Worm (Caenorhabditis elegans): Measurements from ENCODE around the gene F52E10.2.

F52E10.2 gene

ce11 chrX:16324222-16324621 lies 41.2 kb upstream of the F52E10.2 start:
- TF ChIP-seq nhr-43 (tag; optimal IDR thresholded peaks at IDR 0.05; ENCODE audit: poor library complexity, severe bottlenecking) (peak; percentile 34), nhr-23 (tag; optimal IDR thresholded peaks at IDR 0.05) (peak; percentile 24), pha-4 (tag; optimal IDR thresholded peaks at IDR 0.05) (no peak), nhr-25 (tag; optimal IDR thresholded peaks at IDR 0.05) (peak; percentile 69)

DNA sequence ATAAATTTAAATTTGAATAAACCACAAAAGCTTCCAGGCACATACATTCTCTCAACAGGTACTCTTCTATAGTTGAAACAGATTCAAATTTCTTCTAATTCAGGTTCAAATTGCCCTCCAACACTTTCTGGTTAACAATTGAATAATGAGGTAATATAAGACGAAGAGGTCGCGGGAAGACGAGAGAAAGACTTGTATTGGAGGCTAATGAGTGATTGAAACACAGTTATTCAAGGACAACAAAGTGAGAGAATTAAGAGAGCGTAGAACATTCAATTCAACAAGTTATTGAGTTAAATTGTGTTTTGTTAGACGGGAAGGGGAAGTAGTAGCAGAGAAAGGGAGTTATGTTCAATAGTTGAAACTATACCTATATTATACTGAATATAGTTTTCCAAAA lies 38.9 kb upstream of the F52E10.2 start:
- TF ChIP-seq nhr-25 (tag; optimal IDR thresholded peaks at IDR 0.05) (peak; percentile 52), ceh-16 (tag; optimal IDR thresholded peaks at IDR 0.05) (no peak), daf-12 (tag; optimal IDR thresholded peaks at IDR 0.05) (no peak)

DNA sequence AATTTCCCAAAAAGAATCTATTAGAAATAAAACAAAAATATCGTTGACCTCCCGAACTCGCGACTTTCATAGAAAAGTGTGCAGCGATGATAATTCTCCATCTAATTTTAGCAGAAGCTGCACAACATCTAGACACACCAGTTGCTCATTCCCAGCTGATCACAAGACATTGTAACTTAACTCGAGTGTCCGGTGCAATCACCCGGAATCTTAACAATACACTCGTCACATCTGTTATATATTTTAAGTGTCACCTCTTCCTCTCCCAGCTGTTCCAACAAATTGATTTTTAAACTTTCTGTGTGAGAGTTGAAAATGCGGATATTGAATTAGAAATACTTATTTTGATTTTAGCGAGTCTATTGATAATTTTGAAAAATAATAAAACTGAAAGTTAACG lies 38.3 kb upstream of the F52E10.2 start:
- no peak for TF ChIP-seq elt-1 (tag; optimal IDR thresholded peaks at IDR 0.05)
- TF ChIP-seq elt-2 (tag; optimal IDR thresholded peaks at IDR 0.05) = no peak
- TF ChIP-seq mml-1 (tag; optimal IDR thresholded peaks at IDR 0.05) = no peak
- TF ChIP-seq ceh-16 (tag; optimal IDR thresholded peaks at IDR 0.05) = no peak
- no peak for TF ChIP-seq skn-1 (tag; optimal IDR thresholded peaks at IDR 0.05)
- no peak for TF ChIP-seq nhr-11 (tag; optimal IDR thresholded peaks at IDR 0.05)
- TF ChIP-seq ama-1 (optimal IDR thresholded peaks at IDR 0.05) = no peak
- TF ChIP-seq nhr-23 (tag; optimal IDR thresholded peaks at IDR 0.05) = no peak
- TF ChIP-seq ztf-11 (tag; optimal IDR thresholded peaks at IDR 0.05) = no peak
- TF ChIP-seq fos-1 (tag; optimal IDR thresholded peaks at IDR 0.05) = no peak
- no peak for TF ChIP-seq nhr-77 (tag; optimal IDR thresholded peaks at IDR 0.05)
- no peak for TF ChIP-seq unc-62 (GFP tag; optimal IDR thresholded peaks at IDR 0.05)
- TF ChIP-seq snpc-4 (tag; optimal IDR thresholded peaks at IDR 0.05) = no peak
- TF ChIP-seq ztf-4 (tag; optimal IDR thresholded peaks at IDR 0.05) = no peak
- TF ChIP-seq zag-1 (tag; optimal IDR thresholded peaks at IDR 0.05) = no peak

ce11 chrX:16318248-16318647 lies 35.2 kb upstream of the F52E10.2 start:
- no peak for TF ChIP-seq R02D3.7 (tag; optimal IDR thresholded peaks at IDR 0.05)
- TF ChIP-seq ama-1 (optimal IDR thresholded peaks at IDR 0.05) = no peak
- no peak for TF ChIP-seq fkh-2 (tag; optimal IDR thresholded peaks at IDR 0.05)
- TF ChIP-seq eor-1 (tag; optimal IDR thresholded peaks at IDR 0.05) = no peak
- no peak for TF ChIP-seq unc-62 (GFP tag; optimal IDR thresholded peaks at IDR 0.05)
- TF ChIP-seq nhr-23 (tag; optimal IDR thresholded peaks at IDR 0.05) = no peak
- no peak for TF ChIP-seq ceh-28 (tag; optimal IDR thresholded peaks at IDR 0.05)
- TF ChIP-seq ceh-82 (tag; optimal IDR thresholded peaks at IDR 0.05) = no peak
- no peak for TF ChIP-seq ceh-16 (tag; optimal IDR thresholded peaks at IDR 0.05)
- TF ChIP-seq hmg-11 (tag; optimal IDR thresholded peaks at IDR 0.05) = no peak
- TF ChIP-seq pqm-1 (tag; optimal IDR thresholded peaks at IDR 0.05) = no peak
- TF ChIP-seq nhr-11 (tag; optimal IDR thresholded peaks at IDR 0.05) = no peak
- no peak for TF ChIP-seq aly-2 (tag; optimal IDR thresholded peaks at IDR 0.05)
- TF ChIP-seq sea-2 (GFP tag; optimal IDR thresholded peaks at IDR 0.05) = no peak

ce11 chrX:16317629-16318028 lies 34.6 kb upstream of the F52E10.2 start, which contains the start of gene T01B4.3:
Gene T01B4.3 (minus strand): TSS chrX:16317729.
- TF ChIP-seq egl-5 (tag; optimal IDR thresholded peaks at IDR 0.05) (no peak), egl-27 (tag; optimal IDR thresholded peaks at IDR 0.05) (no peak), daf-12 (tag; optimal IDR thresholded peaks at IDR 0.05) (no peak)

ce11 chrX:16309705-16310104 lies 26.7 kb upstream of the F52E10.2 start:
- TF ChIP-seq elt-3 (tag; optimal IDR thresholded peaks at IDR 0.05) = no peak
- no peak for TF ChIP-seq fkh-2 (tag; optimal IDR thresholded peaks at IDR 0.05)
- no peak for TF ChIP-seq sea-2 (GFP tag; optimal IDR thresholded peaks at IDR 0.05)
- no peak for TF ChIP-seq daf-12 (tag; optimal IDR thresholded peaks at IDR 0.05)
- TF ChIP-seq lin-39 (tag; optimal IDR thresholded peaks at IDR 0.05) = no peak
- peak; percentile 23 for TF ChIP-seq snpc-4 (tag; optimal IDR thresholded peaks at IDR 0.05)

DNA sequence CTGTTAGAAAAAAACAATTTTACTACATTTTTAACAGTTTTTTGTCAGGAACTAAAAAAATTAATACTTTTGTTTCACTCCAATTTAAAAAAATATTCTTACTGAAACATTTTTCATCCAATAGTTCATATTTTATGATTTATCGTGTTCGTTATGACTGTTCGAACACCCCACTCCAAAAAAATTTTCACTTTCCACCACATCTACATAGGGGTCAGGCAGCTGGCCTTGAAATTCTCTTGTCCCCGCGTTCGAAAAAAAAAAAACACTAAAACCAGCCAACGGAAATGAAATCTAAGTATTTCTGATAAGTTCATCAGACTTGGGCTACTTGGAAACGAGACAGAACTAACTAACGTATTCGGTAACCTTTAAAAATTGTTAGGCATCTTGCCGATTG lies 23.2 kb upstream of the F52E10.2 start, which contains the start of gene twk-22:
Gene twk-22 (plus strand): TSS at position 301 of the 400 bp plus-strand sequence.
- TF ChIP-seq hmg-11 (tag; optimal IDR thresholded peaks at IDR 0.05) = no peak
- TF ChIP-seq jun-1 (tag; optimal IDR thresholded peaks at IDR 0.05) = no peak
- no peak for TF ChIP-seq ZK546.5 (tag; optimal IDR thresholded peaks at IDR 0.05)
- no peak for TF ChIP-seq ceh-28 (tag; optimal IDR thresholded peaks at IDR 0.05)
- TF ChIP-seq nhr-12 (tag; optimal IDR thresholded peaks at IDR 0.05) = no peak
- TF ChIP-seq fkh-2 (tag; optimal IDR thresholded peaks at IDR 0.05) = no peak
- no peak for TF ChIP-seq elt-2 (tag; optimal IDR thresholded peaks at IDR 0.05)
- no peak for TF ChIP-seq nhr-11 (tag; optimal IDR thresholded peaks at IDR 0.05)
- TF ChIP-seq elt-1 (tag; optimal IDR thresholded peaks at IDR 0.05) = no peak
- no peak for TF ChIP-seq ama-1 (optimal IDR thresholded peaks at IDR 0.05)
- no peak for TF ChIP-seq nhr-76 (tag; optimal IDR thresholded peaks at IDR 0.05)
- no peak for TF ChIP-seq ztf-4 (tag; optimal IDR thresholded peaks at IDR 0.05)
